Fruit fly (Drosophila melanogaster) whole organism, adult: ENCODE results near the gene CG13049.

ENCODE experiments used
- CG11617 ChIP-seq: fragments of 200-800 bp; sonication (Bioruptor generic); optimal IDR thresholded peaks from 2 replicates; lab custom pipeline; 2017; ENCODE audit warnings: mild to moderate bottlenecking, missing biosample characterization, missing genetic modification reagents, missing genetic modification characterization
- CG12768 ChIP-seq: fragments of 200-800 bp; sonication (Bioruptor generic); optimal IDR thresholded peaks from 2 replicates; lab custom pipeline; 2017; ENCODE audit warnings: missing biosample characterization, missing genetic modification characterization, mild to moderate bottlenecking, moderate library complexity, missing genetic modification reagents
- CG14711 ChIP-seq: fragments of 200-800 bp; sonication (Bioruptor generic); optimal IDR thresholded peaks from 2 replicates; lab custom pipeline; 2018; ENCODE audit warnings: missing biosample characterization, mild to moderate bottlenecking, missing genetic modification characterization, moderate library complexity
- CG1620 ChIP-seq: fragments of 200-800 bp; sonication (Bioruptor generic); optimal IDR thresholded peaks from 2 replicates; lab custom pipeline; 2016; ENCODE audit warnings: missing biosample characterization, missing genetic modification characterization
- CG33017 ChIP-seq: fragments of 200-800 bp; sonication (Bioruptor generic); optimal IDR thresholded peaks from 2 replicates; lab custom pipeline; 2018; ENCODE audit warnings: missing biosample characterization, mild to moderate bottlenecking, missing genetic modification characterization, moderate library complexity
- CG5204 ChIP-seq: fragments of 200-800 bp; sonication (Bioruptor generic); optimal IDR thresholded peaks from 2 replicates; lab custom pipeline; 2016; ENCODE audit warnings: missing biosample characterization, missing genetic modification characterization
- CG7045 ChIP-seq: fragments of 200-800 bp; sonication (Bioruptor generic); optimal IDR thresholded peaks from 2 replicates; lab custom pipeline; 2017; ENCODE audit warnings: missing biosample characterization, mild to moderate bottlenecking, missing genetic modification characterization
- CG7101 ChIP-seq: fragments of 200-800 bp; sonication (Bioruptor generic); optimal IDR thresholded peaks from 2 replicates; lab custom pipeline; 2018; ENCODE audit warnings: missing biosample characterization, mild to moderate bottlenecking, missing genetic modification characterization, moderate library complexity
- Clk ChIP-seq: fragments of 200-800 bp; sonication (Bioruptor generic); optimal IDR thresholded peaks from 2 replicates; lab custom pipeline; 2017; ENCODE audit warnings: missing biosample characterization, missing genetic modification characterization
- Crg-1 ChIP-seq: fragments of 200-800 bp; sonication (Bioruptor generic); optimal IDR thresholded peaks from 2 replicates; lab custom pipeline; 2016; ENCODE audit warnings: missing biosample characterization, missing genetic modification characterization
- Hr96 ChIP-seq: fragments of 200-800 bp; sonication (Bioruptor generic); optimal IDR thresholded peaks from 2 replicates; lab custom pipeline; 2016; ENCODE audit warnings: missing biosample characterization, missing genetic modification characterization
- Mnt ChIP-seq: fragments of 200-800 bp; sonication (Bioruptor generic); optimal IDR thresholded peaks from 2 replicates; lab custom pipeline; 2016; ENCODE audit warnings: missing biosample characterization, mild to moderate bottlenecking, missing genetic modification characterization
- bab1 ChIP-seq: fragments of 200-800 bp; sonication (Bioruptor generic); optimal IDR thresholded peaks from 3 replicates; lab custom pipeline; 2019; ENCODE audit warnings: missing biosample characterization, mild to moderate bottlenecking, missing genetic modification characterization, moderate library complexity
- cic ChIP-seq: fragments of 200-800 bp; sonication (Bioruptor generic); optimal IDR thresholded peaks from 2 replicates; lab custom pipeline; 2017; ENCODE audit warnings: missing biosample characterization, mild to moderate bottlenecking, missing genetic modification characterization, moderate library complexity
- cnc ChIP-seq, 2 experiments: fragments of >200 bp; optimal IDR thresholded peaks; 2 replicates each; lab custom pipeline; 2017
- kay ChIP-seq: fragments of 200-800 bp; sonication (Bioruptor generic); peaks from one replicate; lab custom pipeline; 2016; ENCODE audit warnings: missing biosample characterization, missing genetic modification characterization, borderline replicate concordance
- ovo ChIP-seq: fragments of 200-800 bp; sonication (Bioruptor generic); optimal IDR thresholded peaks from 2 replicates; lab custom pipeline; 2016; ENCODE audit warnings: missing biosample characterization, missing genetic modification characterization
- pad ChIP-seq: fragments of 200-800 bp; sonication (Bioruptor generic); optimal IDR thresholded peaks from 3 replicates; lab custom pipeline; 2017; ENCODE audit warnings: missing biosample characterization, missing genetic modification characterization, mild to moderate bottlenecking, moderate library complexity, missing genetic modification reagents
- tj ChIP-seq: fragments of 200-800 bp; sonication (Bioruptor generic); optimal IDR thresholded peaks from 3 replicates; lab custom pipeline; 2017; ENCODE audit warnings: missing biosample characterization, mild to moderate bottlenecking, missing genetic modification characterization, moderate library complexity
- toe ChIP-seq: fragments of 200-800 bp; sonication (Bioruptor generic); optimal IDR thresholded peaks from 2 replicates; lab custom pipeline; 2016; ENCODE audit warnings: missing biosample characterization, missing genetic modification characterization

CG13049 gene

DNA sequence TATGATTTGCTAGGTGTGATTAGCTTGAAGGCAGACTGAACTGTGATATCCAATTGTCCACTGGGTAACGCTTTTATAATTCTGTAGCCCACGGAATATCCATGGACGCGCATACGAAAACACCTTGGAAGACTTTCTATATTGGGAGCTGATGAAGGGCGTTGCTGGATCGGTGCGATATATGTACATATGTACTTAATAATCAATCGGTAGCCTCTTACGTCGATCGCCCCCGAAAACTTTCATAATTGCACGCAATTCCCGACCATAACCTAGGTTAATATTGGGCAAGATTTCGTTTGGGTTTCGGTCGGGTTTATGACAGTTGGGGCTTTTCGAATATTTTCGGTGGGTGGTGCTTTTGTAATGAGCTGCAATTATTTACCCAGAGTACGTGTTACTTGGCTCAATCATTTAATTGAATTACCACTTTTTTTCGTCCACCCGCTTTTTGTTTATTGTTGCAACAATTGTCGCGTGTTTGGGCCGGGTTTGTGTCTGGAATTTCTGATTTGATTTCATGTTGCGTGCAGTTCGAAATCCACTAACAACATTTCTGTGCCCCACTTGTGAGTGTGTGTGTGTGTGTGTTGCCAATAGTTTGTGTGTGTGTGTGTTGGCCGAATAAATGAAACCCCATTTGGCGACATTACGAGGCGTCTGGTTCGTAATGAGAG, at the start of gene CG13049:
CG13049 (minus strand) TSS at position 51 of the 677 bp plus-strand sequence.
- no peak for TF ChIP-seq cnc (optimal IDR thresholded peaks at IDR 0.05; lab: Kevin White, UChicago)

- TF ChIP-seq pad (GFP tag; lab: Kevin White, UChicago) (no peak), CG5204 (GFP tag; lab: Kevin White, UChicago) (no peak), bab1 (GFP tag; lab: Kevin White, UChicago) (no peak), CG11617 (no peak), Hr96 (no peak), Clk (GFP tag; lab: Kevin White, UChicago) (no peak), Crg-1 (GFP tag; lab: Kevin White, UChicago) (no peak), CG14711 (tag; lab: Kevin White, UChicago) (no peak), cnc (optimal IDR thresholded peaks at IDR 0.05; lab: Kevin White, UChicago) (no peak), Mnt (no peak), ovo (GFP tag; lab: Kevin White, UChicago) (no peak), CG1620 (GFP tag; lab: Kevin White, UChicago) (no peak)
Observed at dm6 chr3L:16330740-16331139, 49.0 kb upstream of the CG13049 start, which contains the start of gene CG33060. Gene CG33060 (plus strand): TSS chr3L:16331040.

dm6 chr3L:16329495-16329894, 47.8 kb upstream of the CG13049 start, which contains the start of gene CG33061:
Gene CG33061 (plus strand): TSS chr3L:16329795.
- no peak for TF ChIP-seq Hr96
- TF ChIP-seq Clk (GFP tag; lab: Kevin White, UChicago), result no peak
- no peak for TF ChIP-seq Mnt
- TF ChIP-seq CG1620 (GFP tag; lab: Kevin White, UChicago), result no peak
- no peak for TF ChIP-seq ovo (GFP tag; lab: Kevin White, UChicago)
- no peak for TF ChIP-seq CG33017 (tag; lab: Kevin White, UChicago)
- no peak for TF ChIP-seq CG12768 (GFP tag; lab: Kevin White, UChicago)
- TF ChIP-seq tj, result no peak
- TF ChIP-seq toe (GFP tag; lab: Kevin White, UChicago), result no peak
- no peak for TF ChIP-seq CG5204 (GFP tag; lab: Kevin White, UChicago)
- no peak for TF ChIP-seq Crg-1 (GFP tag; lab: Kevin White, UChicago)
- TF ChIP-seq CG7101 (tag; lab: Kevin White, UChicago), result no peak
- no peak for TF ChIP-seq pad (GFP tag; lab: Kevin White, UChicago)
- TF ChIP-seq CG7045 (GFP tag; lab: Kevin White, UChicago), result no peak
- TF ChIP-seq CG11617, result no peak
- no peak for TF ChIP-seq kay (GFP tag; lab: Kevin White, UChicago)
- no peak for TF ChIP-seq cnc (optimal IDR thresholded peaks at IDR 0.05; lab: Kevin White, UChicago)
- TF ChIP-seq bab1 (GFP tag; lab: Kevin White, UChicago), result no peak

- TF ChIP-seq Crg-1 (GFP tag; lab: Kevin White, UChicago) (no peak), CG12768 (GFP tag; lab: Kevin White, UChicago) (no peak)
Observed at dm6 chr3L:16328207-16328891, 46.6 kb upstream of the CG13049 start, which contains the start of gene CG13058. Gene CG13058 (plus strand): TSS chr3L:16328841.

DNA sequence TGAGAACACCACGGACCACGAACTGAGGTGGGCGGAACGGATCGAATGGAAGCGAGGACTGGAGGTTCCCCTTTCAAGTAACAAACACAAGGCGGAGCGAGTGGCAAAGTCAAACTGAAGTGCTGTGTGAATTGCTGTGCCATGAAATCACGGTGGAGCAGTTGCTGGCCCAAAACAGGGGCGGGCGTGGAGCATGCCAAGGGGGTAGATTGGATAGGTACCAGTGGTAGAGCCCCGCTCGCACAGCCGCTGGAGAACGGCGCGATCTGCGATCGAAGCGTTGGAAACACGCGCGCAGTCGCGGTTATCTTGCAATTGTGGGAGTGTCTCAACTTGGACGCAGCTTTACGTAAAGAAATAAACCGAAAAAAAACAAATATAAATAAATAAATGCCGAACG, 46.0 kb upstream of the CG13049 start, which contains the start of gene CG13038:
CG13038 (minus strand) TSS at position 118 of the 400 bp plus-strand sequence.
- TF ChIP-seq kay (GFP tag; lab: Kevin White, UChicago), result no peak
- no peak for TF ChIP-seq CG12768 (GFP tag; lab: Kevin White, UChicago)
- TF ChIP-seq tj, result no peak
- TF ChIP-seq Crg-1 (GFP tag; lab: Kevin White, UChicago), result no peak
- TF ChIP-seq cnc (optimal IDR thresholded peaks at IDR 0.05; lab: Kevin White, UChicago), result no peak
- TF ChIP-seq Mnt, result no peak
- no peak for TF ChIP-seq CG7045 (GFP tag; lab: Kevin White, UChicago)
- TF ChIP-seq ovo (GFP tag; lab: Kevin White, UChicago), result no peak
- TF ChIP-seq pad (GFP tag; lab: Kevin White, UChicago), result no peak
- no peak for TF ChIP-seq cic (GFP tag; lab: Kevin White, UChicago)
- no peak for TF ChIP-seq bab1 (GFP tag; lab: Kevin White, UChicago)
- TF ChIP-seq CG5204 (GFP tag; lab: Kevin White, UChicago), result no peak
- TF ChIP-seq CG11617, result no peak
- TF ChIP-seq Hr96, result no peak
- no peak for TF ChIP-seq CG33017 (tag; lab: Kevin White, UChicago)
- TF ChIP-seq CG14711 (tag; lab: Kevin White, UChicago), result no peak
- TF ChIP-seq CG7101 (tag; lab: Kevin White, UChicago), result no peak
- no peak for TF ChIP-seq toe (GFP tag; lab: Kevin White, UChicago)
- no peak for TF ChIP-seq Clk (GFP tag; lab: Kevin White, UChicago)
- no peak for TF ChIP-seq CG1620 (GFP tag; lab: Kevin White, UChicago)

- no peak for TF ChIP-seq CG11617
- no peak for TF ChIP-seq CG12768 (GFP tag; lab: Kevin White, UChicago)
- no peak for TF ChIP-seq kay (GFP tag; lab: Kevin White, UChicago)
- TF ChIP-seq cic (GFP tag; lab: Kevin White, UChicago), result no peak
- TF ChIP-seq toe (GFP tag; lab: Kevin White, UChicago), result no peak
- TF ChIP-seq bab1 (GFP tag; lab: Kevin White, UChicago), result no peak
- no peak for TF ChIP-seq pad (GFP tag; lab: Kevin White, UChicago)
- no peak for TF ChIP-seq cnc (optimal IDR thresholded peaks at IDR 0.05; lab: Kevin White, UChicago)
- no peak for TF ChIP-seq CG7101 (tag; lab: Kevin White, UChicago)
- TF ChIP-seq CG14711 (tag; lab: Kevin White, UChicago), result no peak
- TF ChIP-seq Hr96, result no peak
- no peak for TF ChIP-seq CG5204 (GFP tag; lab: Kevin White, UChicago)
- no peak for TF ChIP-seq CG1620 (GFP tag; lab: Kevin White, UChicago)
- no peak for TF ChIP-seq Crg-1 (GFP tag; lab: Kevin White, UChicago)
- TF ChIP-seq tj, result no peak
- no peak for TF ChIP-seq CG33017 (tag; lab: Kevin White, UChicago)
- TF ChIP-seq CG7045 (GFP tag; lab: Kevin White, UChicago), result no peak
- no peak for TF ChIP-seq Clk (GFP tag; lab: Kevin White, UChicago)
Observed at dm6 chr3L:16326657-16327056, 44.9 kb upstream of the CG13049 start, which contains the start of the genes CG13040 and CG13039. Gene CG13040 (minus strand): TSS chr3L:16326757. Gene CG13039 (minus strand): TSS chr3L:16326762.
